Worm (Caenorhabditis elegans): Measurements from ENCODE around the gene sdn-1.

DNA sequence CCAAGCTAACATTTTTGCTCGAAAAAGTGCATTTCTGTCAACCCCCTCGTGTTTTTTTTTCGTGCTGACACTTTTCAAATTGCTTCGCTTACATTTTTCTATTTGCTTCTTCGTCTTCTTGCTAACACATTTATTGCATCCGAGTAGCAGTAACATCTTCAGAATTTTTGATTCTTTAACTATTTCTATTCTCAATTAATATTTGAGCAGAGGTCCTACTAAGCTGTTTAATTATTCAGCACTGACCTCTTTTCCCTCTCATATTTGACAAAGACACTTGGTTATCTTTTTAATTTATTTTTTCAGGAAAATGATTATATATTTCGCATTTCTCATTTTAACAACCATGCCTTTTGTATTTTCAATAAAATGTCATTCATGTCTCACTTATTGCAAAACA, 47.4 kb downstream of the sdn-1 start, which contains the start of gene F59F5.5:
- TF ChIP-seq pqm-1 (tag; optimal IDR thresholded peaks at IDR 0.05): no peak
- TF ChIP-seq egl-27 (tag; optimal IDR thresholded peaks at IDR 0.05): no peak
- no peak for TF ChIP-seq fos-1 (tag; optimal IDR thresholded peaks at IDR 0.05)
- TF ChIP-seq snpc-4 (tag; optimal IDR thresholded peaks at IDR 0.05): no peak
- no peak for TF ChIP-seq nhr-28 (tag; optimal IDR thresholded peaks at IDR 0.05)

Data from whole organism, L3 larva.